Fruit fly (Drosophila melanogaster) whole organism, embryonic: ENCODE data around the gene Rab14.

Experiments
- Awh ChIP-seq: fragments of 200-800 bp; sonication (Bioruptor generic); IDR thresholded peaks from 2 replicates; pipeline ENCODE4, ENCODE4 v1.3.6; 2022; ENCODE audit warnings: missing biosample characterization, missing genetic modification characterization
- BtbVII ChIP-seq: fragments of 200-800 bp; sonication (Bioruptor generic); optimal IDR thresholded peaks from 3 replicates; lab custom pipeline; 2017; ENCODE audit warnings: missing biosample characterization, mild to moderate bottlenecking, missing genetic modification characterization
- Bteb2 ChIP-seq: fragments of 200-800 bp; sonication (Bioruptor generic); optimal IDR thresholded peaks from 2 replicates; lab custom pipeline; 2016; ENCODE audit warnings: missing biosample characterization, missing genetic modification characterization
- CG11398 ChIP-seq: fragments of 200-800 bp; sonication (Bioruptor generic); optimal IDR thresholded peaks from 2 replicates; lab custom pipeline; 2016; ENCODE audit warnings: missing biosample characterization, missing genetic modification characterization
- CG11560 ChIP-seq: fragments of 200-800 bp; sonication (Bioruptor generic); IDR thresholded peaks from 3 replicates; pipeline ENCODE4 v1.3.6; 2022; ENCODE audit warnings: missing biosample characterization, missing genetic modification characterization
- CG11723 ChIP-seq: fragments of 200-800 bp; sonication (Bioruptor generic); optimal IDR thresholded peaks from 2 replicates; lab custom pipeline; 2017; ENCODE audit warnings: missing biosample characterization, mild to moderate bottlenecking, missing genetic modification characterization
- CG12299 ChIP-seq: fragments of 200-800 bp; sonication (Bioruptor generic); optimal IDR thresholded peaks from 2 replicates; lab custom pipeline; 2018; ENCODE audit warnings: missing biosample characterization, mild to moderate bottlenecking, missing genetic modification characterization
- CG1603 ChIP-seq: fragments of 200-800 bp; sonication (Bioruptor generic); optimal IDR thresholded peaks from 2 replicates; lab custom pipeline; 2019; ENCODE audit warnings: missing biosample characterization, mild to moderate bottlenecking, missing genetic modification characterization, moderate library complexity
- CG18011 ChIP-seq: fragments of 200-800 bp; sonication (Bioruptor generic); optimal IDR thresholded peaks from 2 replicates; lab custom pipeline; 2017; ENCODE audit warnings: missing biosample characterization, missing genetic modification characterization, mild to moderate bottlenecking, moderate library complexity, missing genotype
- CG1832 ChIP-seq: fragments of 200-800 bp; sonication (Bioruptor generic); optimal IDR thresholded peaks from 2 replicates; lab custom pipeline; 2017; ENCODE audit warnings: missing biosample characterization, mild to moderate bottlenecking, missing genetic modification characterization, inconsistent platforms
- CG31441 ChIP-seq: fragments of 200-800 bp; sonication (Bioruptor generic); IDR thresholded peaks from 2 replicates; pipeline ENCODE4 v1.3.6; 2022; ENCODE audit warnings: missing biosample characterization, missing genetic modification characterization
- CG33213 ChIP-seq: fragments of 200-800 bp; sonication (Bioruptor generic); optimal IDR thresholded peaks from 3 replicates; lab custom pipeline; 2016; ENCODE audit warnings: missing biosample characterization, missing genetic modification characterization
- CG34224 ChIP-seq: fragments of 200-800 bp; sonication (Bioruptor generic); IDR thresholded peaks from 3 replicates; pipeline ENCODE4 v1.3.6; 2022; ENCODE audit warnings: missing biosample characterization, missing genetic modification characterization; ENCODE audit not compliant: partially characterized antibody
- CG3838 ChIP-seq: fragments of 200-800 bp; sonication (Bioruptor generic); optimal IDR thresholded peaks from 3 replicates; lab custom pipeline; 2016; ENCODE audit warnings: missing biosample characterization, missing genetic modification characterization
- CG3847 ChIP-seq: fragments of 200-800 bp; sonication (Bioruptor generic); IDR thresholded peaks from 2 replicates; pipeline ENCODE4 v1.3.6; 2022; ENCODE audit warnings: missing biosample characterization, missing genetic modification characterization
- CG4282 ChIP-seq: fragments of 200-800 bp; sonication (Bioruptor generic); optimal IDR thresholded peaks from 2 replicates; lab custom pipeline; 2016; ENCODE audit warnings: missing biosample characterization, missing genetic modification characterization
- CG4424 ChIP-seq: fragments of 200-800 bp; sonication (Bioruptor generic); optimal IDR thresholded peaks from 3 replicates; lab custom pipeline; 2016; ENCODE audit warnings: missing biosample characterization, missing genetic modification characterization
- CG7271 ChIP-seq: fragments of 200-800 bp; sonication (Bioruptor generic); optimal IDR thresholded peaks from 2 replicates; lab custom pipeline; 2018; ENCODE audit warnings: missing biosample characterization, mild to moderate bottlenecking, missing genetic modification characterization, moderate library complexity
- Camta ChIP-seq: fragments of 200-800 bp; sonication (Bioruptor generic); optimal IDR thresholded peaks from 2 replicates; lab custom pipeline; 2016; ENCODE audit warnings: missing biosample characterization, missing genetic modification characterization
- CrebB ChIP-seq: fragments of 200-800 bp; sonication (Bioruptor generic); optimal IDR thresholded peaks from 3 replicates; lab custom pipeline; 2018; ENCODE audit warnings: missing biosample characterization, mild to moderate bottlenecking, missing genetic modification characterization
- Dek ChIP-seq: fragments of 200-800 bp; sonication (Bioruptor generic); optimal IDR thresholded peaks from 3 replicates; lab custom pipeline; 2019; ENCODE audit warnings: missing biosample characterization, mild to moderate bottlenecking, missing genetic modification characterization, moderate library complexity
- Dll ChIP-seq: fragments of 200-800 bp; sonication (Bioruptor generic); IDR thresholded peaks from 4 replicates; pipeline ENCODE4 v1.3.6; 2022; ENCODE audit warnings: missing biosample characterization, missing genetic modification characterization; ENCODE audit not compliant: partially characterized antibody
- Doc2 ChIP-seq: fragments of 200-800 bp; sonication (Bioruptor generic); IDR thresholded peaks from 2 replicates; pipeline ENCODE4 v1.3.6; 2022; ENCODE audit warnings: missing biosample characterization, missing genetic modification characterization
- Dp ChIP-seq: fragments of 200-800 bp; sonication (Bioruptor generic); optimal IDR thresholded peaks from 2 replicates; lab custom pipeline; 2018; ENCODE audit warnings: missing biosample characterization, mild to moderate bottlenecking, missing genetic modification characterization, moderate library complexity
- ERR ChIP-seq: fragments of 200-800 bp; sonication (Bioruptor generic); optimal IDR thresholded peaks from 2 replicates; lab custom pipeline; 2016; ENCODE audit warnings: missing biosample characterization, missing genetic modification characterization
- Ets97D ChIP-seq: fragments of 200-800 bp; sonication (Bioruptor generic); optimal IDR thresholded peaks from 3 replicates; lab custom pipeline; 2016; ENCODE audit warnings: missing biosample characterization, missing genetic modification characterization
- Gsc ChIP-seq: fragments of 200-800 bp; sonication (Bioruptor generic); IDR thresholded peaks from 2 replicates; pipeline ENCODE4 v1.3.6; 2022; ENCODE audit warnings: missing biosample characterization, missing genetic modification characterization
- Gug ChIP-seq: fragments of 200-800 bp; sonication (Bioruptor generic); IDR thresholded peaks from 4 replicates; pipeline ENCODE4 v1.3.6; 2022; ENCODE audit warnings: missing biosample characterization, missing genetic modification characterization
- HmgD ChIP-seq: fragments of 200-800 bp; sonication (Bioruptor generic); optimal IDR thresholded peaks from 3 replicates; lab custom pipeline; 2016; ENCODE audit warnings: missing biosample characterization, missing genetic modification characterization
- HmgZ ChIP-seq: fragments of 200-800 bp; sonication (Bioruptor generic); optimal IDR thresholded peaks from 2 replicates; lab custom pipeline; 2018; ENCODE audit warnings: missing biosample characterization, mild to moderate bottlenecking, missing genetic modification characterization
- Hr51 ChIP-seq, 2 experiments: fragments of 200-800 bp; sonication (Bioruptor generic); optimal IDR thresholded peaks; 2 replicates in 1 of 2; 3 replicates in 1 of 2; lab custom pipeline; 2016 to 2018; ENCODE audit warnings: missing biosample characterization in 2 of 2, missing genetic modification characterization in 2 of 2, mild to moderate bottlenecking in 1 of 2, moderate library complexity in 1 of 2
- NfI ChIP-seq: fragments of 200-800 bp; sonication (Bioruptor generic); optimal IDR thresholded peaks from 3 replicates; lab custom pipeline; 2018; ENCODE audit warnings: missing biosample characterization, mild to moderate bottlenecking, missing genetic modification characterization, moderate library complexity
- Side ChIP-seq: fragments of 200-800 bp; sonication (Bioruptor generic); optimal IDR thresholded peaks from 2 replicates; lab custom pipeline; 2016; ENCODE audit warnings: missing biosample characterization, missing genetic modification characterization
- amos ChIP-seq: fragments of 200-800 bp; sonication (Bioruptor generic); IDR thresholded peaks from 2 replicates; pipeline ENCODE4 v1.3.6; 2022; ENCODE audit warnings: missing biosample characterization, missing genetic modification characterization; ENCODE audit not compliant: partially characterized antibody
- aop ChIP-seq: fragments of 200-800 bp; sonication (Bioruptor generic); IDR thresholded peaks from 2 replicates; pipeline ENCODE4 v1.3.6; 2022; ENCODE audit warnings: missing biosample characterization, missing genetic modification characterization
- ash1 ChIP-seq: fragments of 200-800 bp; sonication (Bioruptor generic); optimal IDR thresholded peaks from 2 replicates; lab custom pipeline; 2018; ENCODE audit warnings: missing biosample characterization, mild to moderate bottlenecking, missing genetic modification characterization
- bbx ChIP-seq: fragments of 200-800 bp; sonication (Bioruptor generic); IDR thresholded peaks from 2 replicates; pipeline ENCODE4 v1.3.6; 2022; ENCODE audit warnings: missing biosample characterization, missing genetic modification characterization; ENCODE audit not compliant: partially characterized antibody
- dmrt99B ChIP-seq: fragments of 200-800 bp; sonication (Bioruptor generic); optimal IDR thresholded peaks from 2 replicates; lab custom pipeline; 2018; ENCODE audit warnings: missing biosample characterization, mild to moderate bottlenecking, missing genetic modification characterization, moderate library complexity
- eve ChIP-seq, 2 experiments: fragments of >200 bp; optimal IDR thresholded peaks; 2 replicates each; lab custom pipeline; 2017; ENCODE audit warnings: missing biosample characterization in 2 of 2, missing genetic modification characterization in 2 of 2
- eyg ChIP-seq: fragments of 200-800 bp; sonication (Bioruptor generic); optimal IDR thresholded peaks from 3 replicates; lab custom pipeline; 2016; ENCODE audit warnings: missing biosample characterization, missing genetic modification characterization
- gsb-n ChIP-seq: fragments of 200-800 bp; sonication (Bioruptor generic); optimal IDR thresholded peaks from 3 replicates; lab custom pipeline; 2018; ENCODE audit warnings: missing biosample characterization, mild to moderate bottlenecking, missing genetic modification characterization
- kni ChIP-seq: fragments of 200-800 bp; sonication (Bioruptor generic); optimal IDR thresholded peaks from 3 replicates; lab custom pipeline; 2017; ENCODE audit warnings: mild to moderate bottlenecking, missing biosample characterization, missing genetic modification reagents, missing genetic modification characterization
- mld ChIP-seq: fragments of 200-800 bp; sonication (Bioruptor generic); IDR thresholded peaks from 3 replicates; pipeline ENCODE4 v1.3.6; 2022; ENCODE audit warnings: missing biosample characterization, missing genetic modification characterization; ENCODE audit not compliant: partially characterized antibody
- p53 ChIP-seq: fragments of 200-800 bp; sonication (Bioruptor generic); optimal IDR thresholded peaks from 2 replicates; lab custom pipeline; 2016; ENCODE audit warnings: missing biosample characterization, missing genetic modification characterization
- pnt ChIP-seq: fragments of 200-800 bp; sonication (Bioruptor generic); optimal IDR thresholded peaks from 3 replicates; lab custom pipeline; 2016; ENCODE audit warnings: missing biosample characterization, missing genetic modification characterization
- pzg ChIP-seq: fragments of 200-800 bp; sonication (Bioruptor generic); optimal IDR thresholded peaks from 3 replicates; lab custom pipeline; 2018; ENCODE audit warnings: missing biosample characterization, mild to moderate bottlenecking, missing genetic modification characterization, moderate library complexity
- sisA ChIP-seq: fragments of 200-800 bp; sonication (Bioruptor generic); IDR thresholded peaks from 2 replicates; pipeline ENCODE4 v1.3.6; 2022; ENCODE audit warnings: missing biosample characterization, missing genetic modification characterization
- sna ChIP-seq: fragments of 200-800 bp; sonication (Bioruptor generic); IDR thresholded peaks from 2 replicates; pipeline ENCODE4 v1.3.6; 2022; ENCODE audit warnings: missing biosample characterization, missing genetic modification characterization; ENCODE audit not compliant: partially characterized antibody
- unc-4 ChIP-seq: fragments of 200-800 bp; sonication (Bioruptor generic); IDR thresholded peaks from 2 replicates; pipeline ENCODE4 v1.3.6; 2022; ENCODE audit warnings: missing biosample characterization, missing genetic modification characterization; ENCODE audit not compliant: partially characterized antibody
- vfl ChIP-seq: fragments of 200-800 bp; sonication (Bioruptor generic); optimal IDR thresholded peaks from 2 replicates; lab custom pipeline; 2016; ENCODE audit warnings: missing biosample characterization, missing genetic modification characterization
- zfh2 ChIP-seq: fragments of 200-800 bp; sonication (Bioruptor generic); optimal IDR thresholded peaks from 2 replicates; lab custom pipeline; 2016; ENCODE audit warnings: missing biosample characterization, missing genetic modification characterization

Gene Rab14

dm6 chr2L:14333965-14334364, 21.0 kb upstream of the Rab14 start, which contains the start of gene CG33090 (continued):
- TF ChIP-seq eyg (GFP tag; lab: Kevin White, UChicago): no peak
- TF ChIP-seq Side (GFP tag; lab: Kevin White, UChicago): no peak
- TF ChIP-seq ash1 (GFP tag; lab: Kevin White, UChicago): no peak
- no peak for TF ChIP-seq CG4282 (GFP tag; lab: Kevin White, UChicago)
- TF ChIP-seq sisA: no peak
- TF ChIP-seq BtbVII (GFP tag; lab: Kevin White, UChicago): no peak
- no peak for TF ChIP-seq Doc2 (GFP tag; lab: Robert Waterston, UW)
- no peak for TF ChIP-seq CG1603 (tag; lab: Kevin White, UChicago)
- no peak for TF ChIP-seq Ets97D (GFP tag; lab: Kevin White, UChicago)
- TF ChIP-seq CG11560 (tag; lab: Robert Waterston, UW): peak; percentile 92; the same call in 2 of the 3 replicates
- TF ChIP-seq bbx (GFP tag; lab: Robert Waterston, UW): peak; percentile 30; the same call in 1 of the 2 replicates
- peak; percentile 26; the same call in 1 of the 3 replicates for TF ChIP-seq CG34224
- TF ChIP-seq ERR (GFP tag; lab: Kevin White, UChicago): no peak
- TF ChIP-seq pzg: peak; percentile 45
- no peak for TF ChIP-seq aop (GFP tag; lab: Robert Waterston, UW)
- TF ChIP-seq kni: no peak
- no peak for TF ChIP-seq CG11723 (GFP tag; lab: Kevin White, UChicago)
- no peak for TF ChIP-seq Dek (tag; lab: Kevin White, UChicago)
- TF ChIP-seq pnt (GFP tag; lab: Kevin White, UChicago): no peak
- TF ChIP-seq Bteb2: no peak
- no peak for TF ChIP-seq CG3838
- TF ChIP-seq sna (GFP tag; lab: Robert Waterston, UW): peak; percentile 18; the same call in 1 of the 2 replicates
- TF ChIP-seq Camta (GFP tag; lab: Kevin White, UChicago): no peak
- no peak for TF ChIP-seq CG31441
- no peak for TF ChIP-seq HmgD (GFP tag; lab: Kevin White, UChicago)
- TF ChIP-seq CG12299 (tag; lab: Kevin White, UChicago): no peak
- no peak for TF ChIP-seq CG4424 (GFP tag; lab: Kevin White, UChicago)
- TF ChIP-seq Gug (GFP tag; lab: Robert Waterston, UW): no peak
- TF ChIP-seq CG1832 (GFP tag; lab: Kevin White, UChicago): no peak
- TF ChIP-seq CG33213 (GFP tag; lab: Kevin White, UChicago): no peak
- no peak for TF ChIP-seq p53 (GFP tag; lab: Kevin White, UChicago)
- 0 out of 4 replicates have a peak, but pooled peaks have one; percentile 29 for TF ChIP-seq Dll
- no peak for TF ChIP-seq HmgZ (tag; lab: Kevin White, UChicago)
- TF ChIP-seq unc-4 (GFP tag; lab: Robert Waterston, UW): 0 out of 2 replicates have a peak, but pooled peaks have one; percentile 17
- no peak for TF ChIP-seq CrebB (tag; lab: Kevin White, UChicago)
- TF ChIP-seq zfh2 (GFP tag; lab: Kevin White, UChicago): no peak
- TF ChIP-seq Gsc (GFP tag; lab: Robert Waterston, UW): no peak
- TF ChIP-seq Hr51 (GFP tag; optimal IDR thresholded peaks at IDR 0.05; lab: Kevin White, UChicago): no peak
- TF ChIP-seq CG7271 (tag; lab: Kevin White, UChicago): no peak
- TF ChIP-seq CG11398 (GFP tag; lab: Kevin White, UChicago): no peak
- TF ChIP-seq dmrt99B (tag; lab: Kevin White, UChicago): no peak
- TF ChIP-seq eve (GFP tag; optimal IDR thresholded peaks at IDR 0.05; lab: Kevin White, UChicago): no peak
- TF ChIP-seq NfI (GFP tag; lab: Kevin White, UChicago): no peak
- no peak for TF ChIP-seq CG3847
- TF ChIP-seq CG18011: no peak
- TF ChIP-seq Dp (GFP tag; lab: Kevin White, UChicago): peak; percentile 89
- TF ChIP-seq Awh (GFP tag; lab: Robert Waterston, UW): no peak
- no peak for TF ChIP-seq vfl (GFP tag; lab: Kevin White, UChicago)
- TF ChIP-seq gsb-n (tag; lab: Kevin White, UChicago): no peak
- TF ChIP-seq amos: peak; percentile 27; the same call in 1 of the 2 replicates
- no peak for TF ChIP-seq mld (GFP tag; lab: Robert Waterston, UW)
